Worm (Caenorhabditis elegans) whole organism, late embryonic: Measurements from ENCODE around the gene srx-125.

ENCODE experiments used
- ama-1 ChIP-seq: fragments of 150-350 bp; optimal IDR thresholded peaks from 2 replicates; lab custom pipeline; 2014
- ceh-24 ChIP-seq: sonication (generic microtip); optimal IDR thresholded peaks from 2 replicates; lab custom pipeline; 2016; ENCODE audit warnings: mild to moderate bottlenecking, missing genetic modification characterization, missing compliant biosample characterization
- ceh-45 ChIP-seq: fragments of 200-800 bp; sonication (Bioruptor generic); IDR thresholded peaks from 2 replicates; pipeline ENCODE4 v1.3.6; 2022; ENCODE audit warnings: missing genetic modification reagents, missing genetic modification characterization, missing compliant biosample characterization
- ceh-9 ChIP-seq: sonication (generic microtip); optimal IDR thresholded peaks from 2 replicates; lab custom pipeline; 2016; ENCODE audit warnings: mild to moderate bottlenecking, missing genetic modification characterization, inconsistent platforms, missing compliant biosample characterization
- elt-2 ChIP-seq: sonication (generic microtip); optimal IDR thresholded peaks from 2 replicates; lab custom pipeline; 2016; ENCODE audit warnings: missing genetic modification reagents, missing genetic modification characterization, missing compliant biosample characterization
- eyg-1 ChIP-seq: sonication (generic microtip); optimal IDR thresholded peaks from 2 replicates; lab custom pipeline; 2016; ENCODE audit warnings: missing genotype, missing genetic modification characterization, missing compliant biosample characterization
- fkh-10 ChIP-seq: fragments of 150-350 bp; optimal IDR thresholded peaks from 2 replicates; lab custom pipeline; 2014; ENCODE audit warnings: missing biosample characterization, missing genetic modification reagents, missing genetic modification characterization
- fkh-6 ChIP-seq: sonication (generic microtip); optimal IDR thresholded peaks from 2 replicates; lab custom pipeline; 2016; ENCODE audit warnings: missing genetic modification characterization, missing compliant biosample characterization
- lin-11 ChIP-seq: fragments of 200-800 bp; sonication (Bioruptor generic); optimal IDR thresholded peaks from 2 replicates; lab custom pipeline; 2018; ENCODE audit warnings: mild to moderate bottlenecking, missing genetic modification characterization, missing compliant biosample characterization
- nfya-1 ChIP-seq: sonication (generic microtip); optimal IDR thresholded peaks from 2 replicates; lab custom pipeline; 2017; ENCODE audit warnings: missing genetic modification characterization, mild to moderate bottlenecking, missing compliant biosample characterization, antibody characterized with exemption, moderate library complexity
- nhr-232 ChIP-seq: sonication (generic microtip); optimal IDR thresholded peaks from 2 replicates; lab custom pipeline; 2016; ENCODE audit warnings: missing genetic modification characterization, missing compliant biosample characterization
- unc-55 ChIP-seq: sonication (generic microtip); optimal IDR thresholded peaks from 2 replicates; lab custom pipeline; 2017; ENCODE audit warnings: missing biosample characterization, missing genetic modification reagents, missing genetic modification characterization
- zip-5 ChIP-seq: sonication (generic microtip); optimal IDR thresholded peaks from 2 replicates; lab custom pipeline; 2016; ENCODE audit warnings: missing genetic modification characterization, missing compliant biosample characterization
- ztf-16 ChIP-seq: sonication (generic microtip); optimal IDR thresholded peaks from 2 replicates; lab custom pipeline; 2017; ENCODE audit warnings: missing genetic modification characterization, missing compliant biosample characterization

ce11 chrV:13357652-13358281 lies 9.4 kb upstream of the srx-125 start, which contains the start of gene F32H5.1:
- TF ChIP-seq ceh-24 (tag; lab: Kevin White, UChicago) (no peak), ama-1 (lab: Kevin White, UChicago) (no peak), unc-55 (GFP tag; lab: Kevin White, UChicago) (no peak), lin-11 (tag; lab: Kevin White, UChicago) (no peak), ztf-16 (tag; lab: Kevin White, UChicago) (no peak), ceh-45 (GFP tag; lab: Robert Waterston, UW) (no peak), zip-5 (tag; lab: Kevin White, UChicago) (no peak), nhr-232 (tag; lab: Kevin White, UChicago) (no peak), fkh-10 (GFP tag; lab: Kevin White, UChicago) (no peak), nfya-1 (tag; lab: Kevin White, UChicago) (no peak), eyg-1 (no peak), ceh-9 (no peak), elt-2 (tag; lab: Kevin White, UChicago) (peak; percentile 19), fkh-6 (tag; lab: Kevin White, UChicago) (no peak)
